Worm (Caenorhabditis elegans): ENCODE data around the gene tpa-1.

Gene tpa-1

ce11 chrIV:141022-141421, 49.2 kb downstream of the tpa-1 start:
- TF ChIP-seq set-16 (GFP tag; IDR thresholded peaks at IDR 0.05) (peak; percentile 89), nhr-42 (GFP tag; IDR thresholded peaks at IDR 0.05) (no peak), unc-62 (GFP tag; optimal IDR thresholded peaks at IDR 0.05 in 1 of 2) (peak in 1 of 2 experiments; percentile 82), unc-62 (tag; optimal IDR thresholded peaks at IDR 0.05) (no peak), ceh-62 (tag; optimal IDR thresholded peaks at IDR 0.05) (no peak), mdl-1 (tag; optimal IDR thresholded peaks at IDR 0.05) (no peak)

- TF ChIP-seq fos-1 (tag; optimal IDR thresholded peaks at IDR 0.05): no peak
- TF ChIP-seq gei-8 (GFP tag; optimal IDR thresholded peaks at IDR 0.05): peak; percentile 40
- TF ChIP-seq lin-15B (tag; optimal IDR thresholded peaks at IDR 0.05): no peak
- no peak for TF ChIP-seq ceh-82 (tag; optimal IDR thresholded peaks at IDR 0.05)
- TF ChIP-seq zip-2 (tag; optimal IDR thresholded peaks at IDR 0.05): no peak
- TF ChIP-seq rbr-2 (tag; optimal IDR thresholded peaks at IDR 0.05): peak; percentile 60
- no peak for TF ChIP-seq nhr-76 (tag; optimal IDR thresholded peaks at IDR 0.05)
- TF ChIP-seq arid-1 (GFP tag; conservative IDR thresholded peaks at IDR 0.05): peak; percentile 67
- no peak for TF ChIP-seq lin-39 (tag; optimal IDR thresholded peaks at IDR 0.05)
- TF ChIP-seq daf-16 (GFP tag; optimal IDR thresholded peaks at IDR 0.05): peak in 1 of 2 experiments; percentile 73
- no peak for TF ChIP-seq daf-16 (tag; optimal IDR thresholded peaks at IDR 0.05)
- TF ChIP-seq ama-1 (optimal IDR thresholded peaks at IDR 0.05): no peak
- no peak for TF ChIP-seq cey-2 (tag; optimal IDR thresholded peaks at IDR 0.05; ENCODE audit: borderline replicate concordance, insufficient read depth)
- peak; percentile 37 for TF ChIP-seq fkh-10 (GFP tag; optimal IDR thresholded peaks at IDR 0.05)
- peak; percentile 73 for TF ChIP-seq mep-1 (tag; optimal IDR thresholded peaks at IDR 0.05)
- TF ChIP-seq vab-7 (GFP tag; IDR thresholded peaks at IDR 0.05): peak; percentile 90
- no peak for TF ChIP-seq dve-1 (tag; optimal IDR thresholded peaks at IDR 0.05; ENCODE audit: insufficient read depth)
- TF ChIP-seq daf-12 (tag; optimal IDR thresholded peaks at IDR 0.05): no peak
- no peak for TF ChIP-seq nhr-25 (tag; optimal IDR thresholded peaks at IDR 0.05; ENCODE audit: borderline replicate concordance, insufficient read depth)
- no peak for TF ChIP-seq jun-1 (tag; optimal IDR thresholded peaks at IDR 0.05)
- peak; percentile 64 for TF ChIP-seq hlh-11 (tag; optimal IDR thresholded peaks at IDR 0.05)
- no peak for TF ChIP-seq nhr-77 (tag; optimal IDR thresholded peaks at IDR 0.05)
- TF ChIP-seq nhr-10 (tag; optimal IDR thresholded peaks at IDR 0.05): no peak
- no peak for TF ChIP-seq T20F7.1 (GFP tag; optimal IDR thresholded peaks at IDR 0.05)
- no peak for TF ChIP-seq mxl-2 (GFP tag; conservative IDR thresholded peaks at IDR 0.05)
- peak; percentile 62 for TF ChIP-seq nhr-11 (tag; optimal IDR thresholded peaks at IDR 0.05)
- TF ChIP-seq ces-1 (GFP tag; optimal IDR thresholded peaks at IDR 0.05): no peak
- TF ChIP-seq ceh-32 (tag; optimal IDR thresholded peaks at IDR 0.05; ENCODE audit: poor library complexity): no peak
- TF ChIP-seq egl-27 (tag; optimal IDR thresholded peaks at IDR 0.05): no peak
- no peak for TF ChIP-seq nhr-48 (tag; optimal IDR thresholded peaks at IDR 0.05)
- TF ChIP-seq dmd-8 (GFP tag; IDR thresholded peaks at IDR 0.05): peak; percentile 86
- TF ChIP-seq Y105C5A.15 (GFP tag; IDR thresholded peaks at IDR 0.05): peak; percentile 86; the same call in 1 of the 2 replicates
- TF ChIP-seq nhr-6 (tag; optimal IDR thresholded peaks at IDR 0.05): no peak
- no peak for TF ChIP-seq unc-62 (GFP tag; optimal IDR thresholded peaks at IDR 0.05 in 1 of 2)
- TF ChIP-seq unc-62 (tag; optimal IDR thresholded peaks at IDR 0.05): no peak
- TF ChIP-seq zag-1 (tag; optimal IDR thresholded peaks at IDR 0.05): no peak
- TF ChIP-seq ceh-28 (tag; optimal IDR thresholded peaks at IDR 0.05): no peak
- TF ChIP-seq pha-4 (GFP tag; IDR thresholded peaks at IDR 0.05): peak; percentile 89
- TF ChIP-seq pha-4 (tag; optimal IDR thresholded peaks at IDR 0.05): no peak
- no peak for TF ChIP-seq R02D3.7 (tag; optimal IDR thresholded peaks at IDR 0.05)
- no peak for TF ChIP-seq pqm-1 (tag; optimal IDR thresholded peaks at IDR 0.05)
- no peak for TF ChIP-seq nhr-111 (GFP tag; optimal IDR thresholded peaks at IDR 0.05)
- peak; percentile 79 for TF ChIP-seq mes-2 (tag; optimal IDR thresholded peaks at IDR 0.05; ENCODE audit: poor library complexity, severe bottlenecking)
- TF ChIP-seq set-16 (GFP tag; IDR thresholded peaks at IDR 0.05): peak; percentile 57
- TF ChIP-seq Y75B8A.6 (GFP tag; IDR thresholded peaks at IDR 0.05): peak; percentile 70; the same call in 1 of the 2 replicates
- no peak for TF ChIP-seq dpl-1 (GFP tag; optimal IDR thresholded peaks at IDR 0.05)
- peak; percentile 56 for TF ChIP-seq Y48G9A.11 (GFP tag; IDR thresholded peaks at IDR 0.05)
Measured at ce11 chrIV:143807-144371, 52.1 kb downstream of the tpa-1 start.

All from whole organism, L4 larva.